Fruit fly (Drosophila melanogaster) ovary, adult (tissue): ENCODE results near the gene CG13405.

Experiments used
- CG17801 ChIP-seq: fragments of 200-800 bp; optimal IDR thresholded peaks from 2 replicates; lab custom pipeline; 2019; ENCODE audit warnings: missing biosample characterization, mild to moderate bottlenecking, missing genetic modification characterization, moderate library complexity; ENCODE audit not compliant: partially characterized antibody

Gene CG13405

DNA sequence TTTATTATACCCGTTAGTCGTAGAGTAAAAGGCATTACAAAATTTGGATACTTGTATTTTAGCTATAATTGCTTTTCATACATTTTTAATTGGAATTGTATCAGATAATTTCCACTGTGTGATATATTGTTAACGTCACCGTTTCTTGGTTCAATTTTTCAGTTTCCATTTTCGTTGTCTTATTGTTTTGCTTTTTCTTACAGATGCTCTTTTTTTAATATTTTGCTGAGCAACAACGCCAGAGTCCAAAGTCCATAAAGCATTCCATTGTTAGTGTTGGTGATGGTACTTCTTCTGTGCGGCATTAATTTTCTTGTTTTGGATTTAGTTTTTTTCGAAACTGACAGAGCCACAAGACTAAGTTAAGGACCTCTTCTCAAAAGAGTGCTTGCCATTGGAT is 7.8 kb upstream of the CG13405 start:
- TF ChIP-seq CG17801 (GFP tag; lab: Kevin White, UChicago) = peak; percentile 85

DNA sequence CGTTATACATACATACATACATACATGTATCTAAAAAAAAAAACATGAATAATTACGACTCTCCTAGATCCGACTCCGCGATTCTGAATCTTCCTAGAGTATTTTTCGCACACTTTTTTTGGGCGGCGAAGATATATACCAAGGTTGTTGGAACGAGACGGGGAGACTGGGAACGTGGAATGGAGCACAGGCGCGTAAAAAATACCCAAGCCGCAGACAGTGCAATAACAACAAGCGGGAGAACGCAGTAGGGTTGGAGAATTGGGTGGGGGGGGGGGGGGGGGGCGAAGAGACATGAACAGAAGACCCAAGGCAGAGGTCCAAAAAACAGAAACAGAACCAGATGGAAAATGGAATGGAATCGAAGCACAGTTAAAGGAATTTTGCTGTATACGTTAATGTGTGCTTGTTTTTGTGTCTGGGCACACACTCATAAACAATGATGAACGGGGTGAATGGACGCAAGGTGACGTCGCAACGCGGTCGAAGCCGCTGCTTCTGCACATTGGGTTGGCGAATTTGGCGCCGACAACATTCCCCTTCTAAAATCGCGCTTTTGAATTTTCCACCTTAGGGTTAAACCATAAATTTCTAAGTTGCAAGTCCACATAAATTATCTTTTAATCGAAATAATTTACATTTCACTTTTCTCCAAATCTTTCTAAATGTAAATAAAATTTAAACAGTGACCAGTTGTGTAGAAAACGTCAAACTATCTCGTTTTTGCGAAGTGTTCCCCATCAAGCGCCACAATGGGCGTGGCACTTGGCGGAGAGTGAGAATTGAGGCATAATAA is 1.6 kb downstream of the CG13405 start:
- TF ChIP-seq CG17801 (GFP tag; lab: Kevin White, UChicago) = no peak

DNA sequence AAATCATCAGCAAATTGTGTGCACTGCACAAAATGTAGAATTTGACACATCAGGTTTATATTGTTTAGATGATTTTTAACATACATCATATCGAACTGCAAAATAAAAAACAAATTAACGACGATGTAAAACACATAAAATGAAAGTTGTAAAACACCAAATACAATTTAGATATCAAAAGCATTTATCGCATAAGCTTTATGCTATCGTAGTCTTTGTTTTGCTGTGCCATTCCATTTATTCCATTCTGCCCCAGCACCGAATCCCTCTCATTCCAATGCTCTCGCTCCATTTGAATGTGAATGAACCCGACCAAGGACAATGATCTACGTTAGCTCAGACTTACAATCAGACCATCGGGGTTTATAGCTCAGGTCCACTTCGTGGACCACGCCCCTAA is 3.9 kb downstream of the CG13405 start:
- no peak for TF ChIP-seq CG17801 (GFP tag; lab: Kevin White, UChicago)

- no peak for TF ChIP-seq CG17801 (GFP tag; lab: Kevin White, UChicago)
Observed at dm6 chr3L:69310-69709, 5.8 kb downstream of the CG13405 start.

dm6 chr3L:66063-66462 is 9.1 kb downstream of the CG13405 start, which contains the start of gene Lsp1gamma:
TSS of gene Lsp1gamma (plus strand) at chr3L:66430.
- TF ChIP-seq CG17801 (GFP tag; lab: Kevin White, UChicago) = no peak

- TF ChIP-seq CG17801 (GFP tag; lab: Kevin White, UChicago) = no peak
Observed at dm6 chr3L:60491-60890, 14.6 kb downstream of the CG13405 start.

DNA sequence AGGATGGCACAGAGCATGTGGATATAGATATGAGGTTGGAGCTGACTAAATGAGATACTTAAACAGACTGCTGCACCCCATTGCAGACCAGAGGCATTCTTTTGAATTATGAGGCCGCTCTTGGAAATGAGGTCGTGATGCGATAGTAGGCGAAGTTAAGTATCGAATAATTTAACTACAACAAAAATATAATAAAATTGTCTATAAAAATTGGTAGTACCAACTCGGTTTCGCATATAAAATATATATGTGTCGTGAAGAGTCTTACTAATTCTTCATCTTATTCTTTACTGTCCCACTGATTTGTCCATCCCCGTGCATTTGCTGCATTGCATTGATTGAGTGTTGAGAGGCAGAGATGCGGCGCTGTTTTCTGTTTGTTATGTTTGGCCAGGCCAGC is 15.1 kb downstream of the CG13405 start:
- no peak for TF ChIP-seq CG17801 (GFP tag; lab: Kevin White, UChicago)

dm6 chr3L:57638-58037 is 17.5 kb downstream of the CG13405 start:
- no peak for TF ChIP-seq CG17801 (GFP tag; lab: Kevin White, UChicago)

DNA sequence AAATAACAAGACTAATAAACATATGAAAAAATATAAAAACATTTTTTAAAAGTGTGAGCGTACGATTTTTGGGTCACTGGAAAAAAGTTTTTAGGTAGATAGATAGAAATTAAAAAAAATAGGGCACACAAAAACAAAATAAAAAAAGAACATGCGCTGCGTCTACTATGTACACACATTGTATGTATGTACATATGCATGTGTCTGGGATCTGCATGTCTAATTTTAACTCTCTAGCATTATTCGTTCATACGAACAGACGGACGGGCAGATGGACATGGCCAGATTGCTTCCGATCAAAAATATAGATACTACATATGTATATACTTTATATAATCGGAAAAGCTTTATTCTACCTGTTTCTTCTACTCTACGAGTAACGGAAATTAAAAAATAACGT is 18.6 kb downstream of the CG13405 start:
- TF ChIP-seq CG17801 (GFP tag; lab: Kevin White, UChicago) = no peak

dm6 chr3L:54651-55050 is 20.5 kb downstream of the CG13405 start, which contains the start of gene CG43149:
TSS of gene CG43149 (minus strand) at chr3L:54751.
- TF ChIP-seq CG17801 (GFP tag; lab: Kevin White, UChicago) = no peak

DNA sequence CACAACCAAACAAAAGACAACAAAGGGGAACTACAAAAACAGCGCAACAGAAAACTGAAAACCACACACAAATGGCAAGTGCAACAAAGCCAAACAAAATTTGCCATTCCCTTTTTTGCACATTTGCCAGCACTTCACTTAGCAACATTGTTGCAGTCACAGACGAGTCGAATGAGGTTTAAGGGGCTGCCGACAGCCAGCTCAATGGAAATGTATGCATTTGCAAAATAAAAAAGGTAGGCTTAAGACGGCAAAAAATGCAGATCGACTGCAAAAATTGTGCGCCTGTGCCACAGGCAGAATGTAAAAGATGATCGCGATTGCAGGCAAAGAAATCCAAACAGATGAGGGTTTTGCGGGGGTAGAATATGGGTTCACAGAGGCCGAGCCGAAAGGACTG is 24.3 kb downstream of the CG13405 start:
- TF ChIP-seq CG17801 (GFP tag; lab: Kevin White, UChicago) = no peak

DNA sequence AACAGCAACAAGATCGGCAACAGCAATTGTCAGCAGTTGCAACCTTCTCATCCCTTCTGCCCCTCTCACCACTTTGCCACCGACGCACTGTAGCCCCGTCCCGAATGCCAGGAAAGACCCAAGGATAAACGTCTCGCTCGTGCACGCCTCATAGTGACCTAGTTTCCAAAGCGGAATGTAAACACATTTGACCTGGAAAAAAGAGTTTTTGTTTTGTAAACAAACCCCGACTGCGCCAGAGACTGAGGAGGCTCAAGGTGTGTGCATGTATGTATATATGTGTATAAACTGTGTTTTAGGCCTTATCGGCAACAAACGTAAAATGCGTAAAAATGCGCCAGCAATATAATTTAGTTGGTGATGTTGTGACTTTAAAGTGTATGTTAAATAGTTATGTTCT is 25.4 kb downstream of the CG13405 start:
- no peak for TF ChIP-seq CG17801 (GFP tag; lab: Kevin White, UChicago)

- no peak for TF ChIP-seq CG17801 (GFP tag; lab: Kevin White, UChicago)
Observed at dm6 chr3L:47635-48177, 27.4 kb downstream of the CG13405 start.

- no peak for TF ChIP-seq CG17801 (GFP tag; lab: Kevin White, UChicago)
Observed at dm6 chr3L:41386-42046, 33.6 kb downstream of the CG13405 start.

DNA sequence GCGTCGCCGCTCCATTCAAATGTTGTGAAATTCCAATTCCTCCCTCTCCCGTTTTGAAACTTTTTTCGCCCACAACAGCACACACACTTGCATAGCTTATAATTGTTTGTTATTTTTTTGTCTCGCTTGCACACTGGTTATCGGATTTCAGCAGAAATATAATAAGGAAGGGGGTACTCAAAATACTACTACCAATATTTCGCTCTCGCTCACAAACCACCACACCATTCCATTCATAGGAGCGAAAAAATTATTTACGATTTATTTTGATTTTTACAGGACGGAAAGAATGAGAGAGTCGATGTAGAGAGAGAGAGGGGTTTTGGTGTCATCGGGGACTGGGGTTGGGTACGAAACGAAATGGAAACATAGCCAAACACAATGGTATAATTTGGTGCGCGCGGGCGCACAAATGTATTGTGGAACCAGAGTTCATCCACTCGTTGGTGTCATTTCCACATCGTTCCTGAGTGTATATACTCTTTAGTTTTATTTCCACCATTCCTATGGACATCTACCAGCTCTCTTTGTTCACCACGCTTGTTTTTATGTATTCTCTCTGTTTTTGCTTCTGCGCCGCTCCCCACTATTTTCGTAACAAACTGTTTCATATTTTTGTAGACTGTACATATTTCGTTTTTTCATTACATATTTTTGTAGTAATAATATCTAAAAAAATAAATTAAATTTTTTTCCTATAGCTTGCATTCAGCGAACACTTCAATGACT is 34.8 kb downstream of the CG13405 start:
- TF ChIP-seq CG17801 (GFP tag; lab: Kevin White, UChicago) = no peak
